Fruit fly (Drosophila melanogaster) Kc167 (cell line): Measurements from ENCODE around the gene mal.

Source experiments
- Myc ChIP-seq: fragments of >200 bp; optimal IDR thresholded peaks from 2 replicates; lab custom pipeline; 2017; ENCODE audit warnings: missing external identifiers
- Sin3A ChIP-seq: fragments of >200 bp; optimal IDR thresholded peaks from 2 replicates; lab custom pipeline; 2018; ENCODE audit warnings: missing external identifiers
- h ChIP-seq: fragments of >200 bp; optimal IDR thresholded peaks from 3 replicates; lab custom pipeline; 2018; ENCODE audit warnings: missing external identifiers
- insv ChIP-seq: fragments of >200 bp; optimal IDR thresholded peaks from 3 replicates; lab custom pipeline; 2018; ENCODE audit warnings: missing external identifiers
- psq ChIP-seq: fragments of >200 bp; optimal IDR thresholded peaks from 2 replicates; lab custom pipeline; 2017; ENCODE audit warnings: missing external identifiers
- ttk ChIP-seq: sonication (Bioruptor generic); optimal IDR thresholded peaks from 2 replicates; lab custom pipeline; 2017; ENCODE audit warnings: missing external identifiers

Gene mal

dm6 chrX:20448828-20449427, 19.5 kb downstream of the mal start, which contains the start of gene tbc:
Gene tbc, plus strand, starts transcription at chrX:20449331.
- TF ChIP-seq psq = no peak
- no peak for TF ChIP-seq insv (lab: Kevin White, UChicago)

- TF ChIP-seq h (lab: Kevin White, UChicago) (no peak), psq (no peak), Myc (lab: Kevin White, UChicago) (no peak), ttk (lab: Kevin White, UChicago) (no peak), Sin3A (lab: Kevin White, UChicago) (no peak), insv (lab: Kevin White, UChicago) (no peak)
Measured at dm6 chrX:20466382-20466928, 37.0 kb downstream of the mal start.

- TF ChIP-seq h (lab: Kevin White, UChicago) (no peak), psq (no peak), Myc (lab: Kevin White, UChicago) (no peak), insv (lab: Kevin White, UChicago) (no peak), ttk (lab: Kevin White, UChicago) (no peak), Sin3A (lab: Kevin White, UChicago) (no peak)
Measured at dm6 chrX:20467155-20467554, 37.7 kb downstream of the mal start, which contains the start of gene GstT3. Gene GstT3, plus strand, starts transcription at chrX:20467455.

dm6 chrX:20468192-20468591, 38.7 kb downstream of the mal start:
- TF ChIP-seq insv (lab: Kevin White, UChicago) = no peak
- no peak for TF ChIP-seq Sin3A (lab: Kevin White, UChicago)
- no peak for TF ChIP-seq h (lab: Kevin White, UChicago)
- TF ChIP-seq Myc (lab: Kevin White, UChicago) = no peak
- TF ChIP-seq ttk (lab: Kevin White, UChicago) = no peak
- TF ChIP-seq psq = no peak

- TF ChIP-seq psq (no peak), Sin3A (lab: Kevin White, UChicago) (no peak), Myc (lab: Kevin White, UChicago) (no peak), h (lab: Kevin White, UChicago) (no peak), insv (lab: Kevin White, UChicago) (no peak), ttk (lab: Kevin White, UChicago) (no peak)
Measured at dm6 chrX:20470701-20471100, 41.2 kb downstream of the mal start.

- TF ChIP-seq Sin3A (lab: Kevin White, UChicago) (no peak), Myc (lab: Kevin White, UChicago) (no peak), psq (no peak), ttk (lab: Kevin White, UChicago) (no peak), h (lab: Kevin White, UChicago) (no peak), insv (lab: Kevin White, UChicago) (no peak)
Measured at dm6 chrX:20478674-20479073, 49.2 kb downstream of the mal start.

dm6 chrX:20480382-20480781, 50.9 kb downstream of the mal start:
- TF ChIP-seq Sin3A (lab: Kevin White, UChicago) (no peak), h (lab: Kevin White, UChicago) (no peak)

- no peak for TF ChIP-seq h (lab: Kevin White, UChicago)
- no peak for TF ChIP-seq Sin3A (lab: Kevin White, UChicago)
- TF ChIP-seq insv (lab: Kevin White, UChicago) = no peak
- TF ChIP-seq Myc (lab: Kevin White, UChicago) = no peak
- TF ChIP-seq ttk (lab: Kevin White, UChicago) = no peak
- TF ChIP-seq psq = no peak
Measured at dm6 chrX:20481404-20481803, 51.9 kb downstream of the mal start.
